Fruit fly (Drosophila melanogaster) whole organism, prepupa: Measurements from ENCODE around the gene Sfp79B.

Source experiments
- Blimp-1 ChIP-seq: fragments of 200-800 bp; sonication (Bioruptor generic); optimal IDR thresholded peaks from 3 replicates; lab custom pipeline; 2017; ENCODE audit warnings: missing biosample characterization, missing genetic modification characterization, mild to moderate bottlenecking, moderate library complexity, missing genetic modification reagents
- CG10669 ChIP-seq: fragments of 200-800 bp; sonication (Bioruptor generic); optimal IDR thresholded peaks from 3 replicates; lab custom pipeline; 2018; ENCODE audit warnings: missing biosample characterization, mild to moderate bottlenecking, missing genetic modification characterization, moderate library complexity
- CG11294 ChIP-seq: fragments of 200-800 bp; sonication (Bioruptor generic); IDR thresholded peaks from 2 replicates; pipeline ENCODE4 v1.3.6; 2022; ENCODE audit warnings: missing biosample characterization, missing genetic modification characterization
- CG11762 ChIP-seq: fragments of 200-800 bp; sonication (Bioruptor generic); optimal IDR thresholded peaks from 3 replicates; lab custom pipeline; 2016; ENCODE audit warnings: missing biosample characterization, missing genetic modification characterization; ENCODE audit not compliant: insufficient read depth
- CG11902 ChIP-seq: fragments of 200-800 bp; sonication (Bioruptor generic); optimal IDR thresholded peaks from 3 replicates; lab custom pipeline; 2016; ENCODE audit warnings: missing biosample characterization, missing genetic modification characterization
- CG15336 ChIP-seq: fragments of 200-800 bp; sonication (Bioruptor generic); IDR thresholded peaks from 2 replicates; pipeline ENCODE4 v1.3.6; 2022; ENCODE audit warnings: missing biosample characterization, missing genetic modification characterization
- CG1621 ChIP-seq: fragments of 200-800 bp; sonication (Bioruptor generic); optimal IDR thresholded peaks from 3 replicates; lab custom pipeline; 2018; ENCODE audit warnings: missing biosample characterization, mild to moderate bottlenecking, missing genetic modification characterization
- CG31627 ChIP-seq: fragments of 200-800 bp; sonication (Bioruptor generic); optimal IDR thresholded peaks from 3 replicates; lab custom pipeline; 2016; ENCODE audit warnings: missing biosample characterization, missing genetic modification characterization
- CG34406 ChIP-seq: fragments of 200-800 bp; sonication (Bioruptor generic); optimal IDR thresholded peaks from 3 replicates; lab custom pipeline; 2016; ENCODE audit warnings: missing biosample characterization, missing genetic modification characterization
- CG4318 ChIP-seq: fragments of 200-800 bp; sonication (Bioruptor generic); optimal IDR thresholded peaks from 3 replicates; lab custom pipeline; 2017; ENCODE audit warnings: missing biosample characterization, mild to moderate bottlenecking, missing genetic modification characterization
- CG6163 ChIP-seq: fragments of 200-800 bp; sonication (Bioruptor generic); IDR thresholded peaks from 3 replicates; pipeline ENCODE4 v1.3.6; 2022; ENCODE audit warnings: missing biosample characterization, missing genetic modification characterization
- CG6808 ChIP-seq: fragments of 200-800 bp; sonication (Bioruptor generic); optimal IDR thresholded peaks from 3 replicates; lab custom pipeline; 2017; ENCODE audit warnings: missing biosample characterization, missing genetic modification characterization, mild to moderate bottlenecking, moderate library complexity, missing genetic modification reagents
- CG6854 ChIP-seq: fragments of 200-800 bp; sonication (Bioruptor generic); optimal IDR thresholded peaks from 2 replicates; lab custom pipeline; 2017; ENCODE audit warnings: missing biosample characterization, mild to moderate bottlenecking, missing genetic modification characterization
- CG7368 ChIP-seq: fragments of 200-800 bp; sonication (Bioruptor generic); optimal IDR thresholded peaks from 3 replicates; lab custom pipeline; 2016; ENCODE audit warnings: missing biosample characterization, missing genetic modification characterization
- CG8319 ChIP-seq: fragments of 200-800 bp; sonication (Bioruptor generic); optimal IDR thresholded peaks from 3 replicates; lab custom pipeline; 2016; ENCODE audit warnings: missing biosample characterization, missing genetic modification characterization
- CG8632 ChIP-seq: fragments of 200-800 bp; sonication (Bioruptor generic); optimal IDR thresholded peaks from 3 replicates; lab custom pipeline; 2016; ENCODE audit warnings: missing biosample characterization, missing genetic modification characterization
- CG9139 ChIP-seq: fragments of 200-800 bp; sonication (Bioruptor generic); optimal IDR thresholded peaks from 3 replicates; lab custom pipeline; 2017; ENCODE audit warnings: missing biosample characterization, mild to moderate bottlenecking, missing genetic modification characterization
- Eip75B ChIP-seq: fragments of 200-800 bp; sonication (Bioruptor generic); optimal IDR thresholded peaks from 3 replicates; lab custom pipeline; 2016; ENCODE audit warnings: missing biosample characterization, missing genetic modification characterization
- Eip78C ChIP-seq: fragments of 200-800 bp; sonication (Bioruptor generic); peaks from one replicate; lab custom pipeline; 2016; ENCODE audit warnings: missing biosample characterization, missing genetic modification characterization
- Eip93F ChIP-seq: fragments of 200-800 bp; sonication (Bioruptor generic); optimal IDR thresholded peaks from 2 replicates; lab custom pipeline; 2016; ENCODE audit warnings: missing biosample characterization, mild to moderate bottlenecking, missing genetic modification characterization
- Ets96B ChIP-seq: fragments of 200-800 bp; optimal IDR thresholded peaks from 2 replicates; lab custom pipeline; 2019; ENCODE audit warnings: missing biosample characterization, mild to moderate bottlenecking, missing genetic modification characterization, moderate library complexity
- Gug ChIP-seq: fragments of 200-800 bp; sonication (Bioruptor generic); IDR thresholded peaks from 2 replicates; pipeline ENCODE4 v1.3.6; 2022; ENCODE audit warnings: missing biosample characterization, missing genetic modification characterization
- Hr38 ChIP-seq: sonication (Bioruptor generic); optimal IDR thresholded peaks from 2 replicates; lab custom pipeline; 2016; ENCODE audit warnings: missing biosample characterization, missing genetic modification characterization
- Hr4 ChIP-seq: fragments of 200-800 bp; sonication (Bioruptor generic); optimal IDR thresholded peaks from 3 replicates; lab custom pipeline; 2016; ENCODE audit warnings: missing biosample characterization, missing genetic modification characterization
- Lpt ChIP-seq: fragments of 200-800 bp; sonication (Bioruptor generic); optimal IDR thresholded peaks from 3 replicates; lab custom pipeline; 2016; ENCODE audit warnings: missing biosample characterization, missing genetic modification characterization
- Met ChIP-seq: fragments of 200-800 bp; sonication (Bioruptor generic); optimal IDR thresholded peaks from 3 replicates; lab custom pipeline; 2016; ENCODE audit warnings: missing biosample characterization, missing genetic modification characterization
- OdsH ChIP-seq: fragments of 200-800 bp; sonication (Bioruptor generic); optimal IDR thresholded peaks from 3 replicates; lab custom pipeline; 2016; ENCODE audit warnings: missing biosample characterization, missing genetic modification characterization
- Sox14 ChIP-seq: fragments of 200-800 bp; sonication (Bioruptor generic); optimal IDR thresholded peaks from 3 replicates; lab custom pipeline; 2016; ENCODE audit warnings: missing biosample characterization, missing genetic modification characterization
- achi ChIP-seq: fragments of 200-800 bp; sonication (Bioruptor generic); optimal IDR thresholded peaks from 3 replicates; lab custom pipeline; 2016; ENCODE audit warnings: missing biosample characterization, missing genetic modification characterization
- cyc ChIP-seq: fragments of 200-800 bp; sonication (Bioruptor generic); optimal IDR thresholded peaks from 3 replicates; lab custom pipeline; 2016; ENCODE audit warnings: missing biosample characterization, missing genetic modification characterization
- dac ChIP-seq: fragments of 200-800 bp; sonication (Bioruptor generic); optimal IDR thresholded peaks from 2 replicates; lab custom pipeline; 2017; ENCODE audit warnings: missing biosample characterization, mild to moderate bottlenecking, missing genetic modification characterization
- dsx ChIP-seq: fragments of 200-800 bp; optimal IDR thresholded peaks from 3 replicates; lab custom pipeline; 2019; ENCODE audit warnings: missing biosample characterization, mild to moderate bottlenecking, missing genetic modification characterization, moderate library complexity; ENCODE audit not compliant: poor library complexity, severe bottlenecking
- eg ChIP-seq: fragments of 200-800 bp; sonication (Bioruptor generic); IDR thresholded peaks from 3 replicates; pipeline ENCODE4 v1.3.6; 2022; ENCODE audit warnings: missing biosample characterization, missing genetic modification characterization
- fkh ChIP-seq: fragments of 200-800 bp; sonication (Bioruptor generic); optimal IDR thresholded peaks from 3 replicates; lab custom pipeline; 2017; ENCODE audit warnings: missing biosample characterization, mild to moderate bottlenecking, missing genetic modification characterization, moderate library complexity
- lz ChIP-seq: fragments of 200-800 bp; sonication (Bioruptor generic); optimal IDR thresholded peaks from 3 replicates; lab custom pipeline; 2016; ENCODE audit warnings: missing biosample characterization, missing genetic modification characterization
- pdm3 ChIP-seq: fragments of 200-800 bp; sonication (Bioruptor generic); optimal IDR thresholded peaks from 3 replicates; lab custom pipeline; 2016; ENCODE audit warnings: missing biosample characterization, missing genetic modification characterization
- spab ChIP-seq: fragments of 200-800 bp; sonication (Bioruptor generic); optimal IDR thresholded peaks from 2 replicates; lab custom pipeline; 2017; ENCODE audit warnings: missing biosample characterization, mild to moderate bottlenecking, missing genetic modification characterization, missing genetic modification reagents
- ss ChIP-seq, 2 experiments: fragments of 200-800 bp; sonication (Bioruptor generic); optimal IDR thresholded peaks; 2 replicates in 1 of 2; 3 replicates in 1 of 2; lab custom pipeline; 2017 to 2018; ENCODE audit warnings: mild to moderate bottlenecking in 2 of 2, missing biosample characterization in 2 of 2, missing genetic modification characterization in 2 of 2, moderate library complexity in 1 of 2
- svp ChIP-seq: fragments of 200-800 bp; sonication (Bioruptor generic); peaks from one replicate; lab custom pipeline; 2016; ENCODE audit warnings: missing biosample characterization, missing genetic modification characterization
- topi ChIP-seq: fragments of 200-800 bp; sonication (Bioruptor generic); optimal IDR thresholded peaks from 3 replicates; lab custom pipeline; 2016; ENCODE audit warnings: missing biosample characterization, missing genetic modification characterization
- vri ChIP-seq: fragments of 200-800 bp; sonication (Bioruptor generic); optimal IDR thresholded peaks from 3 replicates; lab custom pipeline; 2016; ENCODE audit warnings: missing biosample characterization, mild to moderate bottlenecking, missing genetic modification characterization

Sfp79B gene

dm6 chr3L:22078063-22078462, 2.1 kb upstream of the Sfp79B start (continued):
- TF ChIP-seq CG11294 (GFP tag; lab: Robert Waterston, UW), result peak; percentile 18; the same call in 1 of the 2 replicates
- peak; percentile 79 for TF ChIP-seq CG31627
- peak; percentile 42 for TF ChIP-seq CG4318 (GFP tag; lab: Kevin White, UChicago)
- TF ChIP-seq CG6808 (GFP tag; lab: Kevin White, UChicago), result peak; percentile 50
- no peak for TF ChIP-seq CG9139
- TF ChIP-seq cyc, result peak; percentile 73
- TF ChIP-seq eg (GFP tag; lab: Robert Waterston, UW), result peak; percentile 73
- TF ChIP-seq Eip93F, result no peak
- peak; percentile 47 for TF ChIP-seq dsx (GFP tag; lab: Kevin White, UChicago)
- TF ChIP-seq Blimp-1 (GFP tag; lab: Kevin White, UChicago), result no peak
- peak; percentile 75 for TF ChIP-seq lz (GFP tag; lab: Kevin White, UChicago)
- peak; percentile 78 for TF ChIP-seq Sox14 (GFP tag; lab: Kevin White, UChicago)
- peak; percentile 70 for TF ChIP-seq OdsH (GFP tag; lab: Kevin White, UChicago)
- peak; percentile 38 for TF ChIP-seq Lpt (GFP tag; lab: Kevin White, UChicago)
- TF ChIP-seq svp (GFP tag; lab: Kevin White, UChicago), result peak; percentile 84
- TF ChIP-seq CG6163, result peak; percentile 78
- peak; percentile 45 for TF ChIP-seq CG8319 (GFP tag; lab: Kevin White, UChicago)
- peak; percentile 67 for TF ChIP-seq Hr4 (GFP tag; lab: Kevin White, UChicago)
- TF ChIP-seq achi, result peak; percentile 69
- TF ChIP-seq topi (GFP tag; lab: Kevin White, UChicago), result peak; percentile 78
- peak; percentile 51 for TF ChIP-seq CG1621 (tag; lab: Kevin White, UChicago)

dm6 chr3L:22082420-22082819, 2.3 kb downstream of the Sfp79B start, which contains the start of gene msopa:
TSS of gene msopa (plus strand) at chr3L:22082720.
- TF ChIP-seq CG10669 (GFP tag; lab: Kevin White, UChicago) (no peak), CG8632 (GFP tag; lab: Kevin White, UChicago) (no peak), CG8319 (GFP tag; lab: Kevin White, UChicago) (no peak), CG6854 (GFP tag; lab: Kevin White, UChicago) (no peak), Hr4 (GFP tag; lab: Kevin White, UChicago) (no peak), Eip78C (GFP tag; lab: Kevin White, UChicago) (no peak), Gug (no peak), eg (GFP tag; lab: Robert Waterston, UW) (no peak), fkh (no peak), CG11762 (GFP tag; lab: Kevin White, UChicago) (no peak), CG34406 (GFP tag; lab: Kevin White, UChicago) (no peak), Eip75B (GFP tag; lab: Kevin White, UChicago) (no peak), pdm3 (GFP tag; lab: Kevin White, UChicago) (no peak), achi (no peak), Hr38 (GFP tag; lab: Kevin White, UChicago) (no peak), CG7368 (no peak), spab (GFP tag; lab: Kevin White, UChicago) (no peak), Blimp-1 (GFP tag; lab: Kevin White, UChicago) (no peak), Met (GFP tag; lab: Kevin White, UChicago) (no peak)

- TF ChIP-seq CG11902 (no peak), CG7368 (no peak), CG15336 (no peak), CG31627 (no peak), spab (GFP tag; lab: Kevin White, UChicago) (no peak), eg (GFP tag; lab: Robert Waterston, UW) (no peak), Eip75B (GFP tag; lab: Kevin White, UChicago) (no peak), dsx (GFP tag; lab: Kevin White, UChicago) (no peak), CG4318 (GFP tag; lab: Kevin White, UChicago) (no peak), Gug (no peak), Ets96B (no peak), dac (GFP tag; lab: Kevin White, UChicago) (no peak), CG6163 (no peak), vri (GFP tag; lab: Kevin White, UChicago) (no peak), CG34406 (GFP tag; lab: Kevin White, UChicago) (no peak), ss (GFP tag; optimal IDR thresholded peaks at IDR 0.05; lab: Kevin White, UChicago) (no peak), Met (GFP tag; lab: Kevin White, UChicago) (no peak), Sox14 (GFP tag; lab: Kevin White, UChicago) (no peak)
These were observed 3.1 kb downstream of the Sfp79B start for dm6 chr3L:22083131-22083648.
